Fruit fly (Drosophila melanogaster) S2 (cell line): ENCODE measurements around the gene CG7557.

Experiments used
- CG8478 ChIP-seq: fragments of >200 bp; optimal IDR thresholded peaks from 2 replicates; lab custom pipeline; 2018
- CTCF ChIP-seq, 2 experiments: fragments of >200 bp; optimal IDR thresholded peaks; 2 replicates each; lab custom pipeline; 2018

dm6 chr3L:11424858-11425257 is 20.1 kb upstream of the CG7557 start, which contains the start of gene CG7560:
- TF ChIP-seq CG8478 (no peak), CTCF (optimal IDR thresholded peaks at IDR 0.05; lab: Kevin White, UChicago) (no peak)
